Worm (Caenorhabditis elegans): ENCODE results near the gene nlp-45.

DNA sequence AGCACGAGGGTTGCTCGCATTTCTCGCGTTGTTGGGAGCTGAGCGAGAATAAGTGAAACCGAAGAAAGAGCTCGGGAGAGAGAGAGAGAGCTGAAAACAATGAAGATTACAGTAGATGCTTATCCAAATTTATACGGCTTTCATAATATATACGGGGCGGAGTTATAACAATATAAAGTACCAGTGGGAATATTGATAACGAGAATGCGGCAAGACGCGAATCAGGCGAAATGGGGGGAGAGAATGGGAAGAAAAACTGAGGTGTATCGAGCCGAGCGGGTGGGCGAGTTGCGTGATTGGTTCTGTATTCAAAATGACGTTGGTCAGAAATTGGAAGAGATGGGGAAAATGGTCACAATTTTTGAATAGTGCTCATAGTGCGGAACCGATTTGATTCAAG lies 6.6 kb upstream of the nlp-45 start, which contains the start of gene nlp-2:
- TF ChIP-seq nhr-77 (tag; optimal IDR thresholded peaks at IDR 0.05) (no peak), ama-1 (optimal IDR thresholded peaks at IDR 0.05) (no peak), blmp-1 (tag; optimal IDR thresholded peaks at IDR 0.05; ENCODE audit: insufficient read depth) (no peak), elt-1 (tag; optimal IDR thresholded peaks at IDR 0.05) (no peak), nhr-23 (tag; optimal IDR thresholded peaks at IDR 0.05) (no peak), dmd-4 (tag; optimal IDR thresholded peaks at IDR 0.05) (no peak), snpc-4 (tag; optimal IDR thresholded peaks at IDR 0.05) (no peak), C34F6.9 (tag; optimal IDR thresholded peaks at IDR 0.05) (no peak), ztf-4 (tag; optimal IDR thresholded peaks at IDR 0.05) (no peak), ztf-11 (tag; optimal IDR thresholded peaks at IDR 0.05) (no peak), ceh-82 (tag; optimal IDR thresholded peaks at IDR 0.05) (no peak), sma-9 (GFP tag; optimal IDR thresholded peaks at IDR 0.05) (no peak), sma-9 (tag; optimal IDR thresholded peaks at IDR 0.05) (no peak)

Data from whole organism, L2 larva.